Worm (Caenorhabditis elegans) whole organism, early embryonic: Measurements from ENCODE around the gene par-1.

Experiments used
- F13C5.2 ChIP-seq: sonication (generic microtip); optimal IDR thresholded peaks from 2 replicates; lab custom pipeline; 2017; ENCODE audit warnings: mild to moderate bottlenecking, missing genetic modification characterization, inconsistent platforms, missing compliant biosample characterization
- ama-1 ChIP-seq: fragments of 150-350 bp; optimal IDR thresholded peaks from 2 replicates; lab custom pipeline; 2014
- ceh-13 ChIP-seq: fragments of 200-800 bp; sonication (Bioruptor generic); optimal IDR thresholded peaks from 2 replicates; lab custom pipeline; 2018; ENCODE audit warnings: mild to moderate bottlenecking, missing genetic modification characterization, missing compliant biosample characterization
- ceh-36 ChIP-seq: sonication (generic microtip); optimal IDR thresholded peaks from 2 replicates; lab custom pipeline; 2016; ENCODE audit warnings: missing genetic modification characterization, inconsistent platforms, missing compliant biosample characterization
- flt-1 ChIP-seq: fragments of 200-800 bp; sonication (Bioruptor generic); IDR thresholded peaks from 2 replicates; pipeline ENCODE4 v1.3.6; 2022; ENCODE audit warnings: missing genetic modification characterization, missing compliant biosample characterization
- hnd-1 ChIP-seq: sonication (generic microtip); optimal IDR thresholded peaks from 2 replicates; lab custom pipeline; 2016; ENCODE audit warnings: missing genetic modification characterization, missing compliant biosample characterization
- scrt-1 ChIP-seq: fragments of 200-800 bp; sonication (Bioruptor generic); IDR thresholded peaks from 2 replicates; pipeline ENCODE4 v1.3.6; 2022; ENCODE audit warnings: missing genetic modification characterization, missing compliant biosample characterization
- sea-1 ChIP-seq: fragments of 200-800 bp; sonication (Bioruptor generic); conservative IDR thresholded peaks from 2 replicates; pipeline ENCODE4 v1.3.6; 2022; ENCODE audit warnings: missing genetic modification characterization, missing compliant biosample characterization

ce11 chrV:14145267-14145666 is at the start of gene par-1:
- TF ChIP-seq ceh-36 (tag; lab: Kevin White, UChicago), result no peak
- no peak for TF ChIP-seq hnd-1 (tag; lab: Kevin White, UChicago)
- TF ChIP-seq ama-1, result no peak
- no peak for TF ChIP-seq scrt-1 (GFP tag; lab: Robert Waterston, UW)
- TF ChIP-seq F13C5.2 (tag; lab: Kevin White, UChicago), result no peak
- no peak for TF ChIP-seq ceh-13 (GFP tag; lab: Kevin White, UChicago)
- TF ChIP-seq sea-1 (GFP tag; lab: Robert Waterston, UW), result no peak
- TF ChIP-seq flt-1 (GFP tag; lab: Robert Waterston, UW), result no peak
